Fruit fly (Drosophila melanogaster) whole organism, pupa: ENCODE results near the gene p53.

Experiments
- CG10348 ChIP-seq: fragments of 200-800 bp; sonication (Bioruptor generic); IDR thresholded peaks from 2 replicates; pipeline ENCODE4 v1.3.6; 2022; ENCODE audit warnings: missing biosample characterization, missing genetic modification characterization
- CG12605 ChIP-seq: fragments of 200-800 bp; sonication (Bioruptor generic); IDR thresholded peaks from 2 replicates; pipeline ENCODE4 v1.3.6; 2022; ENCODE audit warnings: missing biosample characterization, missing genetic modification characterization
- CG13204 ChIP-seq: fragments of 200-800 bp; sonication (Bioruptor generic); optimal IDR thresholded peaks from 2 replicates; lab custom pipeline; 2018; ENCODE audit warnings: missing biosample characterization, mild to moderate bottlenecking, missing genetic modification characterization, moderate library complexity
- CG14655 ChIP-seq: fragments of 200-800 bp; sonication (Bioruptor generic); optimal IDR thresholded peaks from 3 replicates; lab custom pipeline; 2017; ENCODE audit warnings: mild to moderate bottlenecking, missing biosample characterization, missing genetic modification reagents, missing genetic modification characterization
- CG15710 ChIP-seq: fragments of 200-800 bp; sonication (Bioruptor generic); optimal IDR thresholded peaks from 2 replicates; lab custom pipeline; 2018; ENCODE audit warnings: missing biosample characterization, mild to moderate bottlenecking, missing genetic modification characterization, moderate library complexity
- CG17806 ChIP-seq: fragments of 200-800 bp; sonication (Bioruptor generic); optimal IDR thresholded peaks from 2 replicates; lab custom pipeline; 2018; ENCODE audit warnings: missing biosample characterization, mild to moderate bottlenecking, missing genetic modification characterization, moderate library complexity
- CG32121 ChIP-seq: fragments of 200-800 bp; sonication (Bioruptor generic); IDR thresholded peaks from 2 replicates; pipeline ENCODE4 v1.3.6; 2022; ENCODE audit warnings: missing biosample characterization, missing genetic modification characterization
- CG34367 ChIP-seq: fragments of 200-800 bp; sonication (Bioruptor generic); optimal IDR thresholded peaks from 2 replicates; lab custom pipeline; 2018; ENCODE audit warnings: missing biosample characterization, mild to moderate bottlenecking, missing genetic modification characterization
- CG4496 ChIP-seq: fragments of 200-800 bp; sonication (Bioruptor generic); IDR thresholded peaks from 3 replicates; pipeline ENCODE4 v1.3.6; 2022; ENCODE audit warnings: missing biosample characterization, missing genetic modification characterization
- CG8159 ChIP-seq: fragments of 200-800 bp; sonication (Bioruptor generic); optimal IDR thresholded peaks from 3 replicates; lab custom pipeline; 2018; ENCODE audit warnings: missing biosample characterization, mild to moderate bottlenecking, missing genetic modification characterization, moderate library complexity
- CG8301 ChIP-seq: fragments of 200-800 bp; sonication (Bioruptor generic); optimal IDR thresholded peaks from 2 replicates; lab custom pipeline; 2018; ENCODE audit warnings: missing biosample characterization, mild to moderate bottlenecking, missing genetic modification characterization
- CG9948 ChIP-seq: fragments of 200-800 bp; sonication (Bioruptor generic); optimal IDR thresholded peaks from 2 replicates; lab custom pipeline; 2018; ENCODE audit warnings: missing biosample characterization, mild to moderate bottlenecking, missing genetic modification characterization, moderate library complexity
- D1 ChIP-seq: fragments of 200-800 bp; sonication (Bioruptor generic); optimal IDR thresholded peaks from 2 replicates; lab custom pipeline; 2018; ENCODE audit warnings: missing biosample characterization, mild to moderate bottlenecking, missing genetic modification characterization, moderate library complexity
- EcR ChIP-seq: fragments of 200-800 bp; sonication (Bioruptor generic); optimal IDR thresholded peaks from 3 replicates; lab custom pipeline; 2019; ENCODE audit warnings: missing biosample characterization, missing genetic modification characterization, mild to moderate bottlenecking, moderate library complexity, missing genetic modification reagents
- Ets98B ChIP-seq: fragments of 200-800 bp; sonication (Bioruptor generic); IDR thresholded peaks from 2 replicates; pipeline ENCODE4 v1.3.6; 2022; ENCODE audit warnings: missing biosample characterization, missing genetic modification characterization
- Pif1A ChIP-seq: fragments of 200-800 bp; sonication (Bioruptor generic); optimal IDR thresholded peaks from 3 replicates; lab custom pipeline; 2016; ENCODE audit warnings: missing biosample characterization, missing genetic modification characterization
- Pif1B ChIP-seq: fragments of 200-800 bp; sonication (Bioruptor generic); optimal IDR thresholded peaks from 3 replicates; lab custom pipeline; 2016; ENCODE audit warnings: missing biosample characterization, missing genetic modification characterization
- Snoo ChIP-seq: fragments of 200-800 bp; sonication (Bioruptor generic); optimal IDR thresholded peaks from 3 replicates; lab custom pipeline; 2017; ENCODE audit warnings: missing biosample characterization, mild to moderate bottlenecking, missing genetic modification characterization, inconsistent platforms
- fd96Ca ChIP-seq: fragments of 200-800 bp; sonication (Bioruptor generic); IDR thresholded peaks from 3 replicates; pipeline ENCODE4 v1.3.6; 2022; ENCODE audit warnings: missing biosample characterization, missing genetic modification characterization
- gl ChIP-seq: fragments of 200-800 bp; sonication (Bioruptor generic); optimal IDR thresholded peaks from 2 replicates; lab custom pipeline; 2018; ENCODE audit warnings: missing biosample characterization, mild to moderate bottlenecking, missing genetic modification characterization
- rn ChIP-seq: fragments of 200-800 bp; sonication (Bioruptor generic); IDR thresholded peaks from 2 replicates; pipeline ENCODE4 v1.3.6; 2022; ENCODE audit warnings: missing biosample characterization, missing genetic modification characterization

The p53 gene

dm6 chr3R:23060166-23060565, 6.3 kb upstream of the p53 start:
- TF ChIP-seq Ets98B (no peak), rn (no peak), CG32121 (GFP tag; lab: Robert Waterston, UW) (no peak), CG34367 (no peak)

dm6 chr3R:23058858-23059257, 5.0 kb upstream of the p53 start, which contains the start of gene Ctns:
Gene Ctns, minus strand, starts transcription at chr3R:23058958.
- TF ChIP-seq D1 (tag; lab: Kevin White, UChicago) (no peak), CG8301 (tag; lab: Kevin White, UChicago) (no peak), Pif1B (GFP tag; lab: Kevin White, UChicago) (no peak), Snoo (tag; lab: Kevin White, UChicago) (no peak), CG9948 (tag; lab: Kevin White, UChicago) (no peak)
- TF ChIP-seq, all 21 proteins: peak for 0

- TF ChIP-seq CG17806 (tag; lab: Kevin White, UChicago): no peak
- TF ChIP-seq D1 (tag; lab: Kevin White, UChicago): no peak
- TF ChIP-seq CG14655: no peak
- TF ChIP-seq CG12605 (GFP tag; lab: Robert Waterston, UW): no peak
- no peak for TF ChIP-seq EcR (GFP tag; lab: Kevin White, UChicago)
- no peak for TF ChIP-seq CG4496 (GFP tag; lab: Robert Waterston, UW)
- TF ChIP-seq CG32121 (GFP tag; lab: Robert Waterston, UW): no peak
- TF ChIP-seq CG15710: no peak
- no peak for TF ChIP-seq Snoo (tag; lab: Kevin White, UChicago)
- TF ChIP-seq Ets98B: no peak
- TF ChIP-seq rn: no peak
- TF ChIP-seq CG8159: no peak
- no peak for TF ChIP-seq fd96Ca (GFP tag; lab: Robert Waterston, UW)
- TF ChIP-seq CG9948 (tag; lab: Kevin White, UChicago): no peak
- TF ChIP-seq Pif1B (GFP tag; lab: Kevin White, UChicago): no peak
- TF ChIP-seq CG10348 (GFP tag; lab: Robert Waterston, UW): no peak
- TF ChIP-seq Pif1A: no peak
- TF ChIP-seq CG8301 (tag; lab: Kevin White, UChicago): no peak
- no peak for TF ChIP-seq CG34367
- no peak for TF ChIP-seq CG13204
Measured at dm6 chr3R:23057390-23057789, 3.5 kb upstream of the p53 start.

dm6 chr3R:23056753-23057152, 2.9 kb upstream of the p53 start:
- TF ChIP-seq CG9948 (tag; lab: Kevin White, UChicago) (no peak), gl (tag; lab: Kevin White, UChicago) (no peak), CG13204 (no peak)

dm6 chr3R:23056113-23056512, 2.2 kb upstream of the p53 start:
- TF ChIP-seq CG8301 (tag; lab: Kevin White, UChicago) (no peak), CG34367 (no peak), CG15710 (no peak), CG14655 (no peak), CG12605 (GFP tag; lab: Robert Waterston, UW) (no peak), gl (tag; lab: Kevin White, UChicago) (no peak), CG9948 (tag; lab: Kevin White, UChicago) (no peak)
- TF ChIP-seq, all 21 proteins: peak for 0

dm6 chr3R:23053135-23053730, 649 bp downstream of the p53 start:
- no peak for TF ChIP-seq Pif1A
- TF ChIP-seq fd96Ca (GFP tag; lab: Robert Waterston, UW): no peak
- no peak for TF ChIP-seq rn
- TF ChIP-seq CG4496 (GFP tag; lab: Robert Waterston, UW): no peak
- no peak for TF ChIP-seq D1 (tag; lab: Kevin White, UChicago)
- no peak for TF ChIP-seq gl (tag; lab: Kevin White, UChicago)
- TF ChIP-seq CG17806 (tag; lab: Kevin White, UChicago): no peak
- TF ChIP-seq CG14655: no peak

- TF ChIP-seq Pif1B (GFP tag; lab: Kevin White, UChicago) (no peak), CG15710 (no peak), Ets98B (no peak), CG8301 (tag; lab: Kevin White, UChicago) (no peak), CG8159 (no peak), EcR (GFP tag; lab: Kevin White, UChicago) (no peak), CG32121 (GFP tag; lab: Robert Waterston, UW) (no peak), CG13204 (no peak), Snoo (tag; lab: Kevin White, UChicago) (no peak)
Measured at dm6 chr3R:23051639-23052125, 2.2 kb downstream of the p53 start, which contains the start of gene Gr94a. Gene Gr94a, plus strand, starts transcription at chr3R:23051689.

- peak; percentile 77 for TF ChIP-seq CG17806 (tag; lab: Kevin White, UChicago)
- peak; percentile 91 for TF ChIP-seq CG8301 (tag; lab: Kevin White, UChicago)
- peak; percentile 72 for TF ChIP-seq CG4496 (GFP tag; lab: Robert Waterston, UW)
- TF ChIP-seq D1 (tag; lab: Kevin White, UChicago): peak; percentile 63
- peak; percentile 56; the same call in 1 of the 2 replicates for TF ChIP-seq CG12605 (GFP tag; lab: Robert Waterston, UW)
- TF ChIP-seq Pif1B (GFP tag; lab: Kevin White, UChicago): peak; percentile 86
- no peak for TF ChIP-seq CG13204
- TF ChIP-seq gl (tag; lab: Kevin White, UChicago): no peak
- TF ChIP-seq EcR (GFP tag; lab: Kevin White, UChicago): no peak
- TF ChIP-seq fd96Ca (GFP tag; lab: Robert Waterston, UW): no peak; the same call in 2 of the 3 replicates
- peak; percentile 81 for TF ChIP-seq CG15710
- peak; percentile 88 for TF ChIP-seq CG8159
- peak; percentile 93 for TF ChIP-seq CG14655
- peak; percentile 83 for TF ChIP-seq CG9948 (tag; lab: Kevin White, UChicago)
- peak; percentile 85 for TF ChIP-seq Snoo (tag; lab: Kevin White, UChicago)
- TF ChIP-seq rn: peak; percentile 43; the same call in 1 of the 2 replicates
- TF ChIP-seq CG32121 (GFP tag; lab: Robert Waterston, UW): peak; percentile 90
- TF ChIP-seq Pif1A: peak; percentile 81
- TF ChIP-seq CG34367: peak; percentile 73
- TF ChIP-seq Ets98B: peak; percentile 72
- TF ChIP-seq CG10348 (GFP tag; lab: Robert Waterston, UW): peak; percentile 52; the same call in 1 of the 2 replicates
Measured at dm6 chr3R:23048690-23049118, 5.2 kb downstream of the p53 start.
